Worm (Caenorhabditis elegans) whole organism, L2 larva: ENCODE results near the gene ttx-1.

Experiments
- R02D3.7 ChIP-seq: fragments of 150-350 bp; optimal IDR thresholded peaks from 2 replicates; lab custom pipeline; 2014; ENCODE audit warnings: missing biosample characterization, missing genetic modification characterization
- ZK546.5 ChIP-seq: sonication (generic microtip); optimal IDR thresholded peaks from 2 replicates; lab custom pipeline; 2017; ENCODE audit warnings: missing biosample characterization, missing genetic modification characterization
- ceh-82 ChIP-seq: fragments of 150-350 bp; optimal IDR thresholded peaks from 2 replicates; lab custom pipeline; 2014; ENCODE audit warnings: missing biosample characterization, missing genetic modification characterization
- fos-1 ChIP-seq: fragments of 150-350 bp; optimal IDR thresholded peaks from 2 replicates; lab custom pipeline; 2014; ENCODE audit warnings: missing biosample characterization, missing genetic modification characterization
- lin-13 ChIP-seq: fragments of 150-350 bp; optimal IDR thresholded peaks from 2 replicates; lab custom pipeline; 2014; ENCODE audit warnings: missing biosample characterization, missing genetic modification reagents, missing genetic modification characterization
- lsy-2 ChIP-seq, 2 experiments: fragments of 150-350 bp in 1 of 2; sonication (generic microtip) in 1 of 2; optimal IDR thresholded peaks; 2 replicates each; lab custom pipeline; 2014 to 2017; ENCODE audit warnings: missing biosample characterization in 2 of 2, missing genetic modification characterization in 2 of 2
- mab-5 ChIP-seq: fragments of 150-350 bp; optimal IDR thresholded peaks from 2 replicates; lab custom pipeline; 2014; ENCODE audit warnings: missing biosample characterization, missing genetic modification characterization
- nhr-12 ChIP-seq: fragments of 150-350 bp; optimal IDR thresholded peaks from 2 replicates; lab custom pipeline; 2014; ENCODE audit warnings: missing biosample characterization, missing genetic modification characterization
- snpc-4 ChIP-seq: fragments of 150-350 bp; optimal IDR thresholded peaks from 2 replicates; lab custom pipeline; 2014; ENCODE audit warnings: missing biosample characterization, missing genetic modification characterization
- unc-62 ChIP-seq: fragments of 150-350 bp; optimal IDR thresholded peaks from 2 replicates; lab custom pipeline; 2014; ENCODE audit warnings: missing biosample characterization, missing genetic modification reagents, missing genetic modification characterization
- ztf-1 ChIP-seq: fragments of 200-800 bp; sonication (Bioruptor generic); conservative IDR thresholded peaks from 2 replicates; pipeline ENCODE4 v1.3.6; 2022; ENCODE audit warnings: missing genetic modification characterization, missing compliant biosample characterization
- ztf-4 ChIP-seq: fragments of 150-350 bp; optimal IDR thresholded peaks from 2 replicates; lab custom pipeline; 2014; ENCODE audit warnings: missing biosample characterization, missing genetic modification characterization

DNA sequence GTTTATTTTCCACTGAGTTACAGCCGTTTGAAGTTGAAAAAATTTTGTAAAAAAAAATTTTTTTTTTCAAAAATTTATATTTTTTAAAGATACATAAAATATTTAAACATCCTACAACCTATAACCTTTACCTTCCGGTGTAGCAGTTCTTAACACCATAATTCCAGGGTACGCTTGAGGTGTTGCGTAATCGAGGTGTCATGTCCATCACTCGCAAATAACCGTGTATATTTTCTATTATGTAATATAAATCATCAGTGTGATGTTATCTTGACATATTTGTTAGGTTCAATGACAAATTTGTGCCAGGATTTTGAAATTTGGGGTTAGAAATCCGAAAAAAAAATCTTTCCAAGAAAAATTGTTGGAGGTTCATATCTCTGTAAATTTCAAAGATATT lies 3.1 kb upstream of the ttx-1 start:
- TF ChIP-seq lsy-2 (tag; optimal IDR thresholded peaks at IDR 0.05; lab: Kevin White, UChicago) (no peak), nhr-12 (tag; lab: Kevin White, UChicago) (no peak), ceh-82 (tag; lab: Kevin White, UChicago) (no peak), mab-5 (tag; lab: Kevin White, UChicago) (no peak), unc-62 (GFP tag; lab: Kevin White, UChicago) (no peak), R02D3.7 (tag; lab: Kevin White, UChicago) (no peak), snpc-4 (tag; lab: Kevin White, UChicago) (no peak), lin-13 (GFP tag; lab: Kevin White, UChicago) (no peak), ztf-1 (GFP tag; lab: Robert Waterston, UW) (no peak), ztf-4 (no peak), fos-1 (tag; lab: Kevin White, UChicago) (no peak), ZK546.5 (tag; lab: Kevin White, UChicago) (no peak)
